Worm (Caenorhabditis elegans): ENCODE measurements around the gene K07D4.2.

DNA sequence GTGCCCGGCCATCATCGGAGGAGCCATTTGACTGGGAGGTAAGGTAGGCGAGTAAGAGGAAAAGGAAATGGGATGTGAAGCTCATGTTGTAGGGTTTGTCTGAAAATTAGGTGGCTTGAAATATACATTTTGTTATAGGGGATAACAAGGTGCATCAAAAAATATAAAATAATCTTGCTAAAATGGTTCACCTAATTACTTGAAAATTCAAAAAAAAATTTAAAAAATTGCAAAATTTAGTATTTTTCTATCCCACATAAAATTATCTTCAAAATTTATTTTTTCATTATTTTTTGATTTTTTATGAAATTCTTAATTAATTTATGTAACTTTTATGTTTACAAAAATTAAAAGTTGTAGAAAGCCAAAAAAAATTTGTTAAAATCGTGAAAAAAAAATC, 26.7 kb downstream of the K07D4.2 start, which contains the start of gene K07D4.6:
- TF ChIP-seq nhr-12 (tag; optimal IDR thresholded peaks at IDR 0.05) = no peak
- TF ChIP-seq ztf-11 (tag; optimal IDR thresholded peaks at IDR 0.05) = no peak
- TF ChIP-seq nhr-2 (tag; optimal IDR thresholded peaks at IDR 0.05) = no peak
- no peak for TF ChIP-seq ceh-39 (tag; optimal IDR thresholded peaks at IDR 0.05)
- no peak for TF ChIP-seq mep-1 (tag; optimal IDR thresholded peaks at IDR 0.05)
- TF ChIP-seq drap-1 (GFP tag; optimal IDR thresholded peaks at IDR 0.05) = no peak
- no peak for TF ChIP-seq nhr-237 (tag; optimal IDR thresholded peaks at IDR 0.05)
